Fruit fly (Drosophila melanogaster): ENCODE measurements around the gene CG15336.

CG15336 gene

dm6 chrX:8194559-8194958, 46.8 kb downstream of the CG15336 start:
- TF ChIP-seq noc (tag; optimal IDR thresholded peaks at IDR 0.05), result no peak

- TF ChIP-seq noc (tag; optimal IDR thresholded peaks at IDR 0.05), result no peak
Measured at dm6 chrX:8195449-8196156, 47.9 kb downstream of the CG15336 start.

- no peak for TF ChIP-seq noc (tag; optimal IDR thresholded peaks at IDR 0.05)
Measured at dm6 chrX:8196157-8196526, 48.4 kb downstream of the CG15336 start.

- no peak for TF ChIP-seq noc (tag; optimal IDR thresholded peaks at IDR 0.05)
Measured at dm6 chrX:8196598-8197228, 49.0 kb downstream of the CG15336 start.
